Worm (Caenorhabditis elegans) whole organism, mixed stage, embryonic: ENCODE results near the gene lex-1.

Experiments used
- ham-2 ChIP-seq: fragments of 200-800 bp; sonication (Bioruptor generic); optimal IDR thresholded peaks from 2 replicates; lab custom pipeline; 2018; ENCODE audit warnings: mild to moderate bottlenecking, missing genetic modification characterization, missing compliant biosample characterization
- nhr-12 ChIP-seq: fragments of 150-350 bp; optimal IDR thresholded peaks from 2 replicates; lab custom pipeline; 2014; ENCODE audit warnings: missing biosample characterization, missing genetic modification characterization
- nhr-76 ChIP-seq: sonication (generic microtip); optimal IDR thresholded peaks from 2 replicates; lab custom pipeline; 2017; ENCODE audit warnings: missing biosample characterization, missing genetic modification characterization
- snpc-4 ChIP-seq: fragments of 150-350 bp; optimal IDR thresholded peaks from 2 replicates; lab custom pipeline; 2014; ENCODE audit warnings: missing biosample characterization, missing genetic modification characterization
- unc-39 ChIP-seq: fragments of 150-350 bp; optimal IDR thresholded peaks from 2 replicates; lab custom pipeline; 2014; ENCODE audit warnings: missing biosample characterization, missing genetic modification characterization
- unc-62 ChIP-seq: fragments of 150-350 bp; optimal IDR thresholded peaks from 2 replicates; lab custom pipeline; 2014; ENCODE audit warnings: missing biosample characterization, missing genetic modification reagents, missing genetic modification characterization

- TF ChIP-seq ham-2 (GFP tag; lab: Kevin White, UChicago) (no peak), snpc-4 (tag; lab: Kevin White, UChicago) (no peak), nhr-76 (tag; lab: Kevin White, UChicago) (no peak), unc-62 (GFP tag; lab: Kevin White, UChicago) (no peak), unc-39 (tag; lab: Kevin White, UChicago) (no peak), nhr-12 (tag; lab: Kevin White, UChicago) (no peak)
Observed at ce11 chrIV:12127838-12128237, 48.6 kb downstream of the lex-1 start.
